Fruit fly (Drosophila melanogaster): Measurements from ENCODE around the gene wnd.

wnd gene

dm6 chr3L:19632766-19633632 lies 2.6 kb downstream of the wnd start (continued):
- TF ChIP-seq tx (GFP tag; optimal IDR thresholded peaks at IDR 0.05) (peak; percentile 31), nerfin-2 (GFP tag; IDR thresholded peaks at IDR 0.05; ENCODE audit: partially characterized antibody) (peak; percentile 32; the same call in 1 of the 2 replicates), bcd (GFP tag; optimal IDR thresholded peaks at IDR 0.05) (peak; percentile 47), Poxn (GFP tag; IDR thresholded peaks at IDR 0.05) (peak; percentile 38; the same call in 1 of the 2 replicates), CG34422 (GFP tag; IDR thresholded peaks at IDR 0.05) (peak; percentile 62; the same call in 1 of the 3 replicates), dmrt99B (tag; optimal IDR thresholded peaks at IDR 0.05) (no peak), en (GFP tag; optimal IDR thresholded peaks at IDR 0.05) (no peak), Dbx (GFP tag; IDR thresholded peaks at IDR 0.05) (peak; percentile 74; the same call in 2 of the 3 replicates), CG9215 (GFP tag; IDR thresholded peaks at IDR 0.05) (peak; percentile 67), Xbp1 (GFP tag; optimal IDR thresholded peaks at IDR 0.05) (peak; percentile 60), CG8924 (tag; optimal IDR thresholded peaks at IDR 0.05) (peak; percentile 67), sob (GFP tag; IDR thresholded peaks at IDR 0.05) (peak; percentile 69), kah (GFP tag; optimal IDR thresholded peaks at IDR 0.05) (peak; percentile 83), CoRest (tag; optimal IDR thresholded peaks at IDR 0.05) (peak; percentile 68), Ssrp (tag; optimal IDR thresholded peaks at IDR 0.05) (peak; percentile 3), Dip3 (GFP tag; optimal IDR thresholded peaks at IDR 0.05) (peak; percentile 57), CG3838 (GFP tag; optimal IDR thresholded peaks at IDR 0.05) (peak; percentile 7), CG4617 (GFP tag; optimal IDR thresholded peaks at IDR 0.05; ENCODE audit: borderline replicate concordance) (peak; percentile 9), Bteb2 (GFP tag; optimal IDR thresholded peaks at IDR 0.05) (peak; percentile 18), btn (GFP tag; optimal IDR thresholded peaks at IDR 0.05) (no peak), CG1602 (GFP tag; optimal IDR thresholded peaks at IDR 0.05) (peak; percentile 50), seq (GFP tag; IDR thresholded peaks at IDR 0.05) (0 out of 2 replicates have a peak, but pooled peaks have one; percentile 54), CG16863 (GFP tag; optimal IDR thresholded peaks at IDR 0.05) (peak; percentile 10), CG8944 (GFP tag; optimal IDR thresholded peaks at IDR 0.05) (no peak), CG4730 (GFP tag; IDR thresholded peaks at IDR 0.05) (0 out of 2 replicates have a peak, but pooled peaks have one; percentile 20), CG11093 (GFP tag; IDR thresholded peaks at IDR 0.05) (0 out of 3 replicates have a peak, but pooled peaks have one; percentile 10), Ptx1 (GFP tag; IDR thresholded peaks at IDR 0.05) (peak; percentile 66), Fer1 (GFP tag; optimal IDR thresholded peaks at IDR 0.05) (peak; percentile 71), HHEX (GFP tag; optimal IDR thresholded peaks at IDR 0.05) (peak; percentile 33), CG3995 (GFP tag; optimal IDR thresholded peaks at IDR 0.05) (peak; percentile 37), caup (GFP tag; optimal IDR thresholded peaks at IDR 0.05; ENCODE audit: severe bottlenecking) (peak; percentile 69), gfzf (GFP tag; optimal IDR thresholded peaks at IDR 0.05) (peak; percentile 55), CG11247 (GFP tag; IDR thresholded peaks at IDR 0.05) (peak; percentile 41; the same call in 1 of the 2 replicates), gsb-n (tag; optimal IDR thresholded peaks at IDR 0.05) (no peak), unc-4 (GFP tag; IDR thresholded peaks at IDR 0.05; ENCODE audit: partially characterized antibody) (no peak), rib (GFP tag; IDR thresholded peaks at IDR 0.05) (peak; percentile 74), wdn (GFP tag; IDR thresholded peaks at IDR 0.05) (peak; percentile 39; the same call in 1 of the 2 replicates), Sry-δ (GFP tag; optimal IDR thresholded peaks at IDR 0.05) (peak; percentile 4), GATAe (GFP tag; conservative IDR thresholded peaks at IDR 0.05) (peak; percentile 41), sug (tag; optimal IDR thresholded peaks at IDR 0.05) (peak; percentile 100), CG6765 (GFP tag; optimal IDR thresholded peaks at IDR 0.05) (peak; percentile 14), CG16779 (GFP tag; IDR thresholded peaks at IDR 0.05) (peak; percentile 59; the same call in 1 of the 2 replicates), danr (GFP tag; IDR thresholded peaks at IDR 0.05) (0 out of 2 replicates have a peak, but pooled peaks have one; percentile 52), CG12769 (tag; optimal IDR thresholded peaks at IDR 0.05) (peak; percentile 80), Hmr (GFP tag; optimal IDR thresholded peaks at IDR 0.05) (peak; percentile 69), D (optimal IDR thresholded peaks at IDR 0.05) (no peak), D (GFP tag; optimal IDR thresholded peaks at IDR 0.05) (no peak), CG1233 (GFP tag; optimal IDR thresholded peaks at IDR 0.05) (peak; percentile 47)

All from whole organism, embryonic.